Worm (Caenorhabditis elegans): ENCODE data around the gene T01H3.2.

T01H3.2 gene

DNA sequence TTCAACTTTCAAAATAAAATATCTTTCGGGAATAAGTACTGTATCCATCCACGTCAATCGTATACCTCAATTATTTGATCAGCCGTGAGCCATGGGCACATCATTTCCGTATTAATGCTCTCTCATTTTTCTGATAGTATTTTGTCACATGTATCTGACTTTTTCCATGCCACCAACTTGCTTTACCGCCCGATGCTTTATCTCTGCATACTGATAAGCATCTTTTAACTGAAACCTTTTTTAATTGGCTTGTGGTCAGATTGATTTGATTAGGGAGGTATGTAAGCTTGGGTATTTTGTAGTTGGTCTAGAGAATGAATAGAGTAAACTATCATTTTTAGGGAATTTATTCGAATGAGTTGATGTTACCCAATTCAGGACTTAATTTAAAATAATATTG is 11.5 kb upstream of the T01H3.2 start:
- peak in 1 of 2 experiments; percentile 11 for TF ChIP-seq lin-35 (GFP tag; optimal IDR thresholded peaks at IDR 0.05)
- peak; percentile 57 for TF ChIP-seq elt-2 (tag; optimal IDR thresholded peaks at IDR 0.05)
- TF ChIP-seq sox-4 (tag; optimal IDR thresholded peaks at IDR 0.05), result no peak

DNA sequence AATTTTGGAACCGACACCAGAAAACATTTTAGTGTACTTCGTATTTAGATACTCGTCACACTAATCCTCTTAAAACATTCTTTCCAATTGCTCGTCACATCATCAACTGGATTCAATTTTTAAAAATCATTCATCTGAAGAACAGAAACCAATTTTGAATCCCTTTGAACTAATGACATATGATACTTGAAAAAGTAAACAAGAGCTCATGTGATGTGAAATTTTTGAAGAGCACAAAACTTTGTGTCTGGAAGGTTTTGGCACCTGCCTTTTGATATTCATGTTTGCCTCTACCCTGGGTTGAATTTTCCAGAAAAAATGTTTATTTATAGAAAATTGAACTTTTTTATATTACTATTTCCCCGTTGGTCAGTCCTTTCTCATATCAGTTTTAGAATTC is 11.0 kb upstream of the T01H3.2 start:
- TF ChIP-seq irx-1 (tag; optimal IDR thresholded peaks at IDR 0.05) (peak; percentile 24), swsn-7 (tag; optimal IDR thresholded peaks at IDR 0.05) (no peak), lin-13 (GFP tag; optimal IDR thresholded peaks at IDR 0.05) (peak; percentile 23), sup-37 (GFP tag; optimal IDR thresholded peaks at IDR 0.05) (no peak), C04F5.9 (tag; optimal IDR thresholded peaks at IDR 0.05) (no peak), nhr-20 (tag; optimal IDR thresholded peaks at IDR 0.05) (peak; percentile 49), lin-39 (tag; optimal IDR thresholded peaks at IDR 0.05) (no peak), tlp-1 (tag; optimal IDR thresholded peaks at IDR 0.05) (no peak), dsc-1 (tag; optimal IDR thresholded peaks at IDR 0.05) (no peak), mab-9 (GFP tag; IDR thresholded peaks at IDR 0.05) (no peak), efl-3 (GFP tag; optimal IDR thresholded peaks at IDR 0.05) (no peak), unc-62 (GFP tag; optimal IDR thresholded peaks at IDR 0.05) (no peak), elt-2 (tag; optimal IDR thresholded peaks at IDR 0.05) (peak; percentile 61), lin-14 (GFP tag; optimal IDR thresholded peaks at IDR 0.05) (peak; percentile 44), alr-1 (tag; optimal IDR thresholded peaks at IDR 0.05; ENCODE audit: borderline replicate concordance) (no peak), grh-1 (GFP tag; IDR thresholded peaks at IDR 0.05) (no peak), snu-23 (GFP tag; optimal IDR thresholded peaks at IDR 0.05) (peak; percentile 22), pag-3 (tag; optimal IDR thresholded peaks at IDR 0.05; ENCODE audit: borderline replicate concordance, insufficient read depth) (no peak), aha-1 (tag; optimal IDR thresholded peaks at IDR 0.05) (no peak), ceh-63 (GFP tag; optimal IDR thresholded peaks at IDR 0.05) (no peak), xbp-1 (tag; optimal IDR thresholded peaks at IDR 0.05) (peak; percentile 8), nhr-71 (tag; optimal IDR thresholded peaks at IDR 0.05) (peak; percentile 67), efl-1 (optimal IDR thresholded peaks at IDR 0.05) (peak in 1 of 2 experiments; percentile 17), efl-1 (GFP tag; optimal IDR thresholded peaks at IDR 0.05 in 1 of 2) (no peak), nhr-90 (tag; optimal IDR thresholded peaks at IDR 0.05; ENCODE audit: poor library complexity) (no peak), rnt-1 (tag; optimal IDR thresholded peaks at IDR 0.05) (no peak), vab-15 (tag; optimal IDR thresholded peaks at IDR 0.05) (no peak), jun-1 (tag; optimal IDR thresholded peaks at IDR 0.05) (no peak), nhr-28 (tag; optimal IDR thresholded peaks at IDR 0.05) (no peak), nhr-19 (GFP tag; conservative IDR thresholded peaks at IDR 0.05) (0 out of 2 replicates have a peak, but pooled peaks have one; percentile 3), mep-1 (tag; optimal IDR thresholded peaks at IDR 0.05) (peak; percentile 11), pax-3 (tag; optimal IDR thresholded peaks at IDR 0.05) (no peak), hlh-4 (tag; optimal IDR thresholded peaks at IDR 0.05) (peak; percentile 2), lsy-2 (tag; optimal IDR thresholded peaks at IDR 0.05) (peak; percentile 0 to 28), pqm-1 (tag; optimal IDR thresholded peaks at IDR 0.05) (no peak), fkh-8 (tag; optimal IDR thresholded peaks at IDR 0.05) (peak; percentile 63), lin-35 (GFP tag; optimal IDR thresholded peaks at IDR 0.05) (peak; percentile 5 to 12), aly-2 (tag; optimal IDR thresholded peaks at IDR 0.05) (no peak), unc-130 (tag; optimal IDR thresholded peaks at IDR 0.05) (no peak), nhr-47 (tag; optimal IDR thresholded peaks at IDR 0.05) (peak; percentile 52)

DNA sequence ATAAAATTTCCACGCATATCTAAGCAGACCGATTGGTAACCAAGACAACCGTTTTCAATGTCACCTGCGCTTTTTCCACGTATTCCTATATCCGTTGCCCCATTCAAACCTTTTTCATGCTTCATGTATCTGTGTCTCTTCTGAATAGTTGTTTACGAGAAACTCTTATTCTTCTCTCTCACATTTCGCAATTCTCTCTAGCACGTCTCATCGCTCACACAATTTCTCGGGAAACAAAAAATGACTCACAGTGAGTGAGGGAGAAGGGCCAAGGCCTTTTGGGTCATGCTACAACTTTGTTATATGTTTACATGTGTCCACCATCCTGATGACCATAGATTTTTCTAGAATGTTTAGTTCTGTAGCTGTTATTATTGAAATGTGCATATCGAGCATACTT is 9.5 kb upstream of the T01H3.2 start:
- TF ChIP-seq C04F5.9 (tag; optimal IDR thresholded peaks at IDR 0.05), result no peak
- no peak for TF ChIP-seq hpl-2 (GFP tag; optimal IDR thresholded peaks at IDR 0.05)
- peak; percentile 22 for TF ChIP-seq sox-4 (tag; optimal IDR thresholded peaks at IDR 0.05)
- TF ChIP-seq irx-1 (tag; optimal IDR thresholded peaks at IDR 0.05), result no peak
- TF ChIP-seq elt-3 (tag; optimal IDR thresholded peaks at IDR 0.05), result no peak
- TF ChIP-seq ama-1 (optimal IDR thresholded peaks at IDR 0.05), result no peak
- TF ChIP-seq egl-27 (tag; optimal IDR thresholded peaks at IDR 0.05), result peak; percentile 7 to 11
- TF ChIP-seq efl-3 (GFP tag; optimal IDR thresholded peaks at IDR 0.05), result no peak
- TF ChIP-seq fkh-4 (tag; optimal IDR thresholded peaks at IDR 0.05; ENCODE audit: borderline replicate concordance), result no peak
- TF ChIP-seq C16A3.4 (tag; optimal IDR thresholded peaks at IDR 0.05), result peak; percentile 9
- TF ChIP-seq ets-5 (GFP tag; IDR thresholded peaks at IDR 0.05), result no peak
- TF ChIP-seq dpl-1 (GFP tag; optimal IDR thresholded peaks at IDR 0.05), result peak in 1 of 3 experiments; percentile 17
- peak; percentile 56 for TF ChIP-seq snu-23 (GFP tag; optimal IDR thresholded peaks at IDR 0.05)
- TF ChIP-seq unc-62 (GFP tag; optimal IDR thresholded peaks at IDR 0.05), result no peak
- peak; percentile 54 for TF ChIP-seq nhr-20 (tag; optimal IDR thresholded peaks at IDR 0.05)
- TF ChIP-seq nhr-76 (tag; optimal IDR thresholded peaks at IDR 0.05), result no peak
- TF ChIP-seq mef-2 (tag; optimal IDR thresholded peaks at IDR 0.05), result no peak
- peak; percentile 82 for TF ChIP-seq mep-1 (tag; optimal IDR thresholded peaks at IDR 0.05)

All from whole organism, L1 larva.